Worm (Caenorhabditis elegans) whole organism, L1 larva: ENCODE measurements around the gene skr-10.

ENCODE experiments used
- C04F5.9 ChIP-seq: sonication (generic microtip); optimal IDR thresholded peaks from 2 replicates; lab custom pipeline; 2016; ENCODE audit warnings: missing genetic modification characterization, missing compliant biosample characterization
- C34B4.2 ChIP-seq: sonication (generic microtip); optimal IDR thresholded peaks from 2 replicates; lab custom pipeline; 2017; ENCODE audit warnings: mild to moderate bottlenecking, missing genetic modification characterization, missing compliant biosample characterization
- aly-2 ChIP-seq: fragments of 150-350 bp; optimal IDR thresholded peaks from 2 replicates; lab custom pipeline; 2014; ENCODE audit warnings: missing biosample characterization, missing genetic modification characterization
- ama-1 ChIP-seq: fragments of 150-350 bp; optimal IDR thresholded peaks from 2 replicates; lab custom pipeline; 2014
- ceh-63 ChIP-seq: fragments of 200-800 bp; sonication (Bioruptor generic); optimal IDR thresholded peaks from 2 replicates; lab custom pipeline; 2018; ENCODE audit warnings: mild to moderate bottlenecking, missing genetic modification characterization, missing compliant biosample characterization
- ceh-8 ChIP-seq: fragments of 200-800 bp; sonication (Bioruptor generic); optimal IDR thresholded peaks from 2 replicates; lab custom pipeline; 2018; ENCODE audit warnings: mild to moderate bottlenecking, missing genetic modification characterization, moderate library complexity, missing compliant biosample characterization
- ceh-88 ChIP-seq: fragments of 200-800 bp; sonication (Bioruptor generic); IDR thresholded peaks from 2 replicates; pipeline ENCODE4 v1.3.6; 2022; ENCODE audit warnings: missing genetic modification characterization, missing compliant biosample characterization
- ces-1 ChIP-seq: fragments of 150-350 bp; optimal IDR thresholded peaks from 2 replicates; lab custom pipeline; 2014; ENCODE audit warnings: missing biosample characterization, missing genetic modification reagents, missing genetic modification characterization
- egl-13 ChIP-seq: sonication (generic microtip); optimal IDR thresholded peaks from 2 replicates; lab custom pipeline; 2016; ENCODE audit warnings: missing genotype, missing genetic modification reagents, missing genetic modification characterization, missing compliant biosample characterization
- egl-27 ChIP-seq, 2 experiments: fragments of 150-350 bp in 1 of 2; sonication (generic microtip); optimal IDR thresholded peaks; 3 replicates each; lab custom pipeline; 2017 to 2018; ENCODE audit warnings: missing biosample characterization in 2 of 2, missing genetic modification characterization in 2 of 2, missing genetic modification reagents in 2 of 2
- elt-3 ChIP-seq, 6 experiments: fragments of 150-350 bp in 1 of 6; sonication (generic microtip); optimal IDR thresholded peaks; 2 replicates each; lab custom pipeline; 2017 to 2018; ENCODE audit warnings: missing biosample characterization in 6 of 6, missing genetic modification characterization in 6 of 6, inconsistent platforms in 1 of 6
- fkh-10 ChIP-seq: sonication (generic microtip); optimal IDR thresholded peaks from 2 replicates; lab custom pipeline; 2017; ENCODE audit warnings: missing biosample characterization, missing genetic modification reagents, missing genetic modification characterization
- fkh-8 ChIP-seq: sonication (generic microtip); optimal IDR thresholded peaks from 2 replicates; lab custom pipeline; 2016; ENCODE audit warnings: mild to moderate bottlenecking, missing genetic modification characterization, missing compliant biosample characterization
- fos-1 ChIP-seq: fragments of 150-350 bp; optimal IDR thresholded peaks from 2 replicates; lab custom pipeline; 2014; ENCODE audit warnings: missing biosample characterization, missing genetic modification characterization
- grh-1 ChIP-seq: fragments of 200-800 bp; sonication (Bioruptor generic); IDR thresholded peaks from 2 replicates; pipeline ENCODE4 v1.3.6; 2022; ENCODE audit warnings: missing genetic modification reagents, missing genetic modification characterization, missing compliant biosample characterization
- hlh-17 ChIP-seq: fragments of 200-800 bp; sonication (Bioruptor generic); optimal IDR thresholded peaks from 2 replicates; lab custom pipeline; 2018; ENCODE audit warnings: missing genetic modification characterization, mild to moderate bottlenecking, missing compliant biosample characterization, moderate library complexity, borderline replicate concordance
- hlh-4 ChIP-seq: sonication (generic microtip); optimal IDR thresholded peaks from 2 replicates; lab custom pipeline; 2016; ENCODE audit warnings: mild to moderate bottlenecking, missing genetic modification characterization, missing compliant biosample characterization
- hpl-2 ChIP-seq: fragments of 150-350 bp; optimal IDR thresholded peaks from 2 replicates; lab custom pipeline; 2014; ENCODE audit warnings: missing biosample characterization, missing genetic modification reagents, missing genetic modification characterization
- irx-1 ChIP-seq: sonication (generic microtip); optimal IDR thresholded peaks from 2 replicates; lab custom pipeline; 2016; ENCODE audit warnings: missing genetic modification characterization, missing compliant biosample characterization
- jun-1 ChIP-seq: fragments of 150-350 bp; optimal IDR thresholded peaks from 2 replicates; lab custom pipeline; 2014; ENCODE audit warnings: missing biosample characterization, missing genetic modification reagents, missing genetic modification characterization
- lin-13 ChIP-seq: fragments of 150-350 bp; optimal IDR thresholded peaks from 2 replicates; lab custom pipeline; 2014; ENCODE audit warnings: missing biosample characterization, missing genetic modification reagents, missing genetic modification characterization
- lin-35 ChIP-seq, 2 experiments: fragments of 150-350 bp; optimal IDR thresholded peaks; 2 replicates each; lab custom pipeline; 2014; ENCODE audit warnings: missing biosample characterization in 2 of 2, missing genetic modification characterization in 2 of 2, missing genetic modification reagents in 2 of 2
- lin-39 ChIP-seq: fragments of 150-350 bp; optimal IDR thresholded peaks from 2 replicates; lab custom pipeline; 2014; ENCODE audit warnings: missing biosample characterization, missing genetic modification reagents, missing genetic modification characterization
- lir-3 ChIP-seq: sonication (generic microtip); optimal IDR thresholded peaks from 2 replicates; lab custom pipeline; 2016; ENCODE audit warnings: mild to moderate bottlenecking, missing genetic modification characterization, moderate library complexity, missing compliant biosample characterization; ENCODE audit not compliant: poor library complexity
- mep-1 ChIP-seq: fragments of 150-350 bp; optimal IDR thresholded peaks from 2 replicates; lab custom pipeline; 2014; ENCODE audit warnings: missing biosample characterization, missing genetic modification characterization
- nhr-237 ChIP-seq: fragments of 150-350 bp; optimal IDR thresholded peaks from 2 replicates; lab custom pipeline; 2014; ENCODE audit warnings: missing biosample characterization, missing genetic modification characterization
- nhr-28 ChIP-seq: fragments of 150-350 bp; optimal IDR thresholded peaks from 2 replicates; lab custom pipeline; 2014; ENCODE audit warnings: missing biosample characterization, missing genetic modification characterization
- nhr-77 ChIP-seq: fragments of 150-350 bp; optimal IDR thresholded peaks from 2 replicates; lab custom pipeline; 2014; ENCODE audit warnings: missing biosample characterization, missing genetic modification characterization
- nhr-85 ChIP-seq: sonication (generic microtip); peaks from one replicate; lab custom pipeline; 2016; ENCODE audit warnings: missing genetic modification characterization, inconsistent platforms, missing compliant biosample characterization
- nhr-90 ChIP-seq: sonication (generic microtip); optimal IDR thresholded peaks from 2 replicates; lab custom pipeline; 2016; ENCODE audit warnings: mild to moderate bottlenecking, missing genetic modification characterization, missing compliant biosample characterization; ENCODE audit not compliant: poor library complexity
- snpc-4 ChIP-seq: fragments of 150-350 bp; optimal IDR thresholded peaks from 2 replicates; lab custom pipeline; 2014; ENCODE audit warnings: missing biosample characterization, missing genetic modification characterization
- snu-23 ChIP-seq: sonication (generic microtip); optimal IDR thresholded peaks from 2 replicates; lab custom pipeline; 2016; ENCODE audit warnings: missing genetic modification characterization, missing compliant biosample characterization
- swsn-7 ChIP-seq: sonication (generic microtip); optimal IDR thresholded peaks from 2 replicates; lab custom pipeline; 2016; ENCODE audit warnings: missing genetic modification characterization, missing compliant biosample characterization
- tbx-2 ChIP-seq: sonication (generic microtip); optimal IDR thresholded peaks from 2 replicates; lab custom pipeline; 2016; ENCODE audit warnings: missing genetic modification characterization, missing compliant biosample characterization
- unc-30 ChIP-seq: sonication (generic microtip); optimal IDR thresholded peaks from 2 replicates; lab custom pipeline; 2017; ENCODE audit warnings: missing biosample characterization, missing genetic modification characterization
- unc-62 ChIP-seq: fragments of 150-350 bp; optimal IDR thresholded peaks from 2 replicates; lab custom pipeline; 2014; ENCODE audit warnings: missing biosample characterization, missing genetic modification reagents, missing genetic modification characterization
- unc-86 ChIP-seq: sonication (generic microtip); optimal IDR thresholded peaks from 2 replicates; lab custom pipeline; 2016; ENCODE audit warnings: missing genetic modification characterization, missing compliant biosample characterization
- zag-1 ChIP-seq: fragments of 150-350 bp; optimal IDR thresholded peaks from 2 replicates; lab custom pipeline; 2014; ENCODE audit warnings: missing biosample characterization, missing genetic modification characterization
- zip-4 ChIP-seq: fragments of 200-800 bp; sonication (Bioruptor generic); optimal IDR thresholded peaks from 2 replicates; lab custom pipeline; 2018; ENCODE audit warnings: mild to moderate bottlenecking, missing genetic modification characterization, moderate library complexity, missing compliant biosample characterization
- ztf-11 ChIP-seq, 2 experiments: sonication (generic microtip); optimal IDR thresholded peaks; 2 replicates each; lab custom pipeline; 2016 to 2017; ENCODE audit warnings: missing genetic modification characterization in 2 of 2, missing biosample characterization in 1 of 2, missing compliant biosample characterization in 1 of 2

The skr-10 gene

DNA sequence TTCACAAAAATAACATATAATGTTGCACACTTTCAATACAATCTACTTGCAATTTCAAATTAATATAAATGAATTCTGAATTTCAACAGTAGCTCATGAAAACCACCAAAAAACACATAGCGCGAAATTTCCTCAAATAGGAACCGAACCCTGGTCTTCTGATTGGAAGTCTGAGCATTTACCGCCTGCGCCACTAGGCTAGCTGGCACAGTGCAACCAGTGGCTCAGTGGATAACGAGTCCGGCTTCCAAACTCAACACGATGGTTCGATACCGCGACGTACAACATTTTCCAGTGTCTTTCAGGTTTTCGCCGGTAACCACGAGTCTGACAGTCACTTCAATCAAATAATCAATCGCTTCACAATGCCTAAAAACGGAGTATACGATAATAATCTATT lies 7.1 kb downstream of the skr-10 start:
- TF ChIP-seq ztf-11 (tag; optimal IDR thresholded peaks at IDR 0.05; lab: Kevin White, UChicago), result no peak
- no peak for TF ChIP-seq nhr-237 (tag; lab: Kevin White, UChicago)
- no peak for TF ChIP-seq snpc-4
- no peak for TF ChIP-seq irx-1
- TF ChIP-seq elt-3 (tag; optimal IDR thresholded peaks at IDR 0.05; lab: Kevin White, UChicago), result no peak
- TF ChIP-seq egl-27 (tag; optimal IDR thresholded peaks at IDR 0.05; lab: Kevin White, UChicago), result no peak
- TF ChIP-seq hlh-17, result no peak
- TF ChIP-seq lin-13 (GFP tag; lab: Kevin White, UChicago), result no peak
- TF ChIP-seq C04F5.9 (tag; lab: Kevin White, UChicago), result no peak
- TF ChIP-seq zag-1, result no peak
- no peak for TF ChIP-seq nhr-77 (tag; lab: Kevin White, UChicago)
- TF ChIP-seq hlh-4 (tag; lab: Kevin White, UChicago), result no peak
- TF ChIP-seq unc-62 (GFP tag; lab: Kevin White, UChicago), result no peak
- TF ChIP-seq snu-23 (GFP tag; lab: Kevin White, UChicago), result no peak
- TF ChIP-seq unc-30 (tag; lab: Kevin White, UChicago), result no peak
- TF ChIP-seq nhr-28 (tag; lab: Kevin White, UChicago), result no peak
- TF ChIP-seq zip-4 (GFP tag; lab: Kevin White, UChicago), result no peak
- TF ChIP-seq, all 84 proteins: peak for 0

DNA sequence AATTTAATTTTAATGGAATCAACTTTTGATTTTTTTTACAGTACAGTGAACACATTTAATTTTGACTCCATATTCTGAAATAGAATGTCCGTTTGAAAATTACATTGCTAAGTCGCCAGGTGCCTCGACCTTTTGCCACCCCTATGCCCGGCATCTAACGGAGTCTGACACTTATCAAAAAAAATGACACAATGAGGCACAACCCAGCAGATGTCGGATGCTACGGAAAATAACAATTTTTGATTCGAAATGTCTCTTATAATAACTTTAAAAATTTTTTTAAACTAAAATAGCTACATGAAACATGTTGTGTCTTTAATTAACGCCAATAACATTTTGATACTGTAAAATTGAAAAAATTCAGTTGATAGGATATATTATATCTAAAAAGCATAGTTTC lies 8.7 kb downstream of the skr-10 start:
- no peak for TF ChIP-seq lin-39 (tag; lab: Kevin White, UChicago)
- no peak for TF ChIP-seq ceh-8 (GFP tag; lab: Kevin White, UChicago)
- no peak for TF ChIP-seq fos-1 (tag; lab: Kevin White, UChicago)

DNA sequence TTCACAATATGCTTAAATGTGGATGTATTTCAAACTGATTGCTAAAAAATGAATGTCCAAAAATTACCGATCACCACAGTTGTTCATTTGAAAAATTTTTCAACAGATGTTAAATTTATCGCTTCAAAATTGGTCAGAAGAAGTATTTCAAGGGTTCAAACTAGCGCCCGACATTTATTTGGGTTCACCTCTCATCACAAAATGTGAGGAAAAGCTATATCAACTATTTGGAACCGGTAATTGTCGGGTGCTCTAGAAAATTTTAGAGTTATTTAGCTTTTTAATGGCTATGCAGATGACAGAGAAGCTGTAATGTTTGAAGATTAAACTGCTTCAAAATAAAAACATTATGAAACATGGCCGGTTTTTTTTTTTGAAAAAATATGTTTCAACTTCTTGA lies 14.5 kb downstream of the skr-10 start:
- TF ChIP-seq unc-86 (tag; lab: Kevin White, UChicago), result no peak

DNA sequence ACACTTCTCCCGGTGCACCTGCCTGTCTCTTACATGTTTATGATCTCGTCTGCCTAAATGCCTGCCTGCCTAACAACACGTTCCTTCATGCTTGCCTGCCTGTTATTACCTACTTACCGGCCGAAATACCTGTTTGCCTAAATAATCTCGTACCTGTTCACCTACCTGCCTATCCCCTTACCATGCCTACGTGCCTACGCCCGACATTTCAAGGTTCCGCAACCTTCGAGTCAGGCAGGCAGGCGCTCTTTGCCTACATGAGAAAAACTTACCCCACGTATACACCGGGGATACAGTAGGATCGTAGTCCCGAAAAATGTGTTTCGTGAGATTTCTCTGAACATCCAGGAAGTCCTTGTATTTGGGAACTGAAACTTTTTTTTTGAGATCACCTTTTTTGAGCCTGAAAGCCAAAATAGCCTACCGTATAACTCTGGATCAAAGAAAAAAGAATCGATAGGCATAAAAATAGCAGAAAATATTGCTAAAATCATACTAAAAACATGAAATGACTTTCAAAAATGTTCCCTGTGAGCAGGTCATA lies 15.7 kb downstream of the skr-10 start, which contains the start of gene lgc-19:
Gene lgc-19, minus strand, starts transcription at position 494 of the 544 bp plus-strand sequence.
- TF ChIP-seq mep-1 (no peak), C34B4.2 (no peak), nhr-90 (tag; lab: Kevin White, UChicago) (no peak), lin-13 (GFP tag; lab: Kevin White, UChicago) (no peak), lin-35 (GFP tag; optimal IDR thresholded peaks at IDR 0.05; lab: Kevin White, UChicago) (no peak), ces-1 (GFP tag; lab: Kevin White, UChicago) (no peak), tbx-2 (tag; lab: Kevin White, UChicago) (no peak), ceh-8 (GFP tag; lab: Kevin White, UChicago) (no peak), jun-1 (tag; lab: Kevin White, UChicago) (no peak), grh-1 (GFP tag; lab: Robert Waterston, UW) (no peak), fos-1 (tag; lab: Kevin White, UChicago) (no peak), ama-1 (no peak), elt-3 (tag; optimal IDR thresholded peaks at IDR 0.05; lab: Kevin White, UChicago) (no peak), ceh-88 (GFP tag; lab: Robert Waterston, UW) (no peak)

DNA sequence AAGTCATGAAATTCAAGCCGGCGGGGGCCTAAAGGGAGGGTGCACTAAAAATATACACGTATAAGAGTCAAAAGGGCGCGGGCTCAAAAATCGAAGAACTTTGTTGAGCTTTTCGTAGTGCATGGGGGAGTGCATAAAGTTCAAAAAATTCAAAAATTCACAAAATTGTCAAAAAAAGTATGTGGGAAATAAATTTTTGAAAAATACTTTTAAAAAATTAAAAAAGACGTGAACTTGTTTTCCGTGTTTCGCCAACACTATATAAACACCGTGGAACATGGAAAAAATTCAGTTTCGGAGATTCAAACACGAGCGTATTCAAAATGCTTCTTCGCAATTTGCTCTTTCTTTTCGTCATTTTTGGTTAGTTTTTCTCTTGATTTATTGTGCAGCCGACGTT lies 16.2 kb downstream of the skr-10 start, which contains the start of gene Y105C5B.17:
Gene Y105C5B.17, plus strand, starts transcription at position 301 of the 400 bp plus-strand sequence.
- TF ChIP-seq nhr-85 (tag; lab: Kevin White, UChicago) (no peak), lir-3 (no peak), unc-62 (GFP tag; lab: Kevin White, UChicago) (no peak), fkh-10 (GFP tag; lab: Kevin White, UChicago) (no peak), swsn-7 (tag; lab: Kevin White, UChicago) (no peak), egl-13 (tag; lab: Kevin White, UChicago) (no peak), fkh-8 (tag; lab: Kevin White, UChicago) (no peak), snpc-4 (no peak), aly-2 (tag; lab: Kevin White, UChicago) (no peak), ceh-63 (no peak), nhr-237 (tag; lab: Kevin White, UChicago) (no peak), hpl-2 (GFP tag; lab: Kevin White, UChicago) (no peak)
